Worm (Caenorhabditis elegans) whole organism, L3 larva: Measurements from ENCODE around the gene ras-1.

Source experiments
- ZK546.5 ChIP-seq: sonication (generic microtip); optimal IDR thresholded peaks from 2 replicates; lab custom pipeline; 2017; ENCODE audit warnings: missing biosample characterization, missing genetic modification characterization
- aly-2 ChIP-seq: fragments of 150-350 bp; optimal IDR thresholded peaks from 2 replicates; lab custom pipeline; 2014; ENCODE audit warnings: missing biosample characterization, missing genetic modification characterization
- ama-1 ChIP-seq: fragments of 150-350 bp; optimal IDR thresholded peaks from 2 replicates; lab custom pipeline; 2018
- egl-27 ChIP-seq: sonication (generic microtip); optimal IDR thresholded peaks from 4 replicates; lab custom pipeline; 2017; ENCODE audit warnings: missing biosample characterization, missing genetic modification reagents, missing genetic modification characterization
- egl-5 ChIP-seq: fragments of 150-350 bp; optimal IDR thresholded peaks from 2 replicates; lab custom pipeline; 2017; ENCODE audit warnings: missing biosample characterization, missing genetic modification reagents, missing genetic modification characterization, inconsistent platforms
- elt-1 ChIP-seq: fragments of 150-350 bp; optimal IDR thresholded peaks from 2 replicates; lab custom pipeline; 2014; ENCODE audit warnings: missing biosample characterization, missing genetic modification characterization
- fos-1 ChIP-seq: fragments of 150-350 bp; optimal IDR thresholded peaks from 2 replicates; lab custom pipeline; 2014; ENCODE audit warnings: missing biosample characterization, missing genetic modification characterization
- mdl-1 ChIP-seq: fragments of 150-350 bp; optimal IDR thresholded peaks from 2 replicates; lab custom pipeline; 2014; ENCODE audit warnings: missing biosample characterization, missing genetic modification characterization
- nhr-237 ChIP-seq: fragments of 150-350 bp; optimal IDR thresholded peaks from 2 replicates; lab custom pipeline; 2014; ENCODE audit warnings: missing biosample characterization, missing genetic modification characterization
- nhr-67 ChIP-seq: fragments of 150-350 bp; optimal IDR thresholded peaks from 2 replicates; lab custom pipeline; 2014; ENCODE audit warnings: missing biosample characterization, missing genetic modification characterization
- sea-2 ChIP-seq: fragments of 150-350 bp; sonication (generic microtip); optimal IDR thresholded peaks from 4 replicates; lab custom pipeline; 2014; ENCODE audit warnings: missing biosample characterization, missing genetic modification reagents, missing genetic modification characterization
- tbx-2 ChIP-seq: sonication (generic microtip); optimal IDR thresholded peaks from 2 replicates; lab custom pipeline; 2016; ENCODE audit warnings: mild to moderate bottlenecking, missing genetic modification characterization, missing compliant biosample characterization
- unc-39 ChIP-seq: sonication (generic microtip); optimal IDR thresholded peaks from 4 replicates; lab custom pipeline; 2017; ENCODE audit warnings: missing biosample characterization, missing genetic modification characterization
- ztf-11 ChIP-seq: fragments of 150-350 bp; optimal IDR thresholded peaks from 2 replicates; lab custom pipeline; 2014; ENCODE audit warnings: missing biosample characterization, missing genetic modification characterization

DNA sequence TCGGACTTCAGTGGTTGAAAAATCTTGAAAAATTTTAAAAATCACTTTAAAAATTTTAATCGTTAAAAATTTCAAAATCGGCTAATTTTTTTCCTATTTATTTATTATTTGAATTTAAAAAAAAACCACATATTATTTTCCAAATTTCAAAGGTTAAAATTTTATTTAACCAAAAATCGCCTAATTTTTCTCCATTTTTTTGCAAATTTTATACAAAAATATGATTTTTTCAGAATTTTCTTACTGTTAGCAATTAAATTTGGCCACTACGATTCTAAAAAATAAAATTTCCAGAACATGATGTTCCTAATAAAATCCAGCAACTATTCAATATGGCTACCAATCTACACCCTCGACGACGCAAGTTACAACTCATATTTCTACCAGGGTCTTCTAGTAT is 19.4 kb downstream of the ras-1 start, which contains the start of gene sre-54:
- TF ChIP-seq ztf-11 (tag; lab: Kevin White, UChicago), result no peak
- TF ChIP-seq aly-2 (tag; lab: Kevin White, UChicago), result no peak
- no peak for TF ChIP-seq ama-1 (lab: Kevin White, UChicago)
- no peak for TF ChIP-seq tbx-2
- no peak for TF ChIP-seq elt-1
- no peak for TF ChIP-seq sea-2 (GFP tag; lab: Kevin White, UChicago)
- TF ChIP-seq egl-27, result no peak
- TF ChIP-seq egl-5, result no peak
- no peak for TF ChIP-seq nhr-67 (tag; lab: Kevin White, UChicago)
- TF ChIP-seq unc-39 (tag; lab: Kevin White, UChicago), result no peak
- no peak for TF ChIP-seq mdl-1 (tag; lab: Kevin White, UChicago)
- TF ChIP-seq nhr-237 (tag; lab: Kevin White, UChicago), result no peak
- TF ChIP-seq ZK546.5, result no peak
- TF ChIP-seq fos-1, result no peak
